Worm (Caenorhabditis elegans) whole organism, young adult: ENCODE measurements around the gene mks-2.

Experiments used
- B0019.2 ChIP-seq: fragments of 200-800 bp; sonication (Bioruptor generic); conservative IDR thresholded peaks from 2 replicates; pipeline ENCODE4 v1.3.6; 2022; ENCODE audit warnings: missing genetic modification reagents, missing genetic modification characterization, missing compliant biosample characterization
- B0336.3 ChIP-seq: fragments of 200-800 bp; sonication (Bioruptor generic); IDR thresholded peaks from 2 replicates; pipeline ENCODE4 v1.3.6; 2022; ENCODE audit warnings: missing genetic modification characterization, missing compliant biosample characterization
- C06A6.2 ChIP-seq: fragments of 200-800 bp; sonication (Bioruptor generic); conservative IDR thresholded peaks from 2 replicates; pipeline ENCODE4 v1.3.6; 2022; ENCODE audit warnings: missing genetic modification characterization, missing compliant biosample characterization
- C17E4.6 ChIP-seq: fragments of 200-800 bp; sonication (Bioruptor generic); IDR thresholded peaks from 2 replicates; pipeline ENCODE4 v1.3.6; 2022; ENCODE audit warnings: missing genetic modification reagents, missing genetic modification characterization, missing compliant biosample characterization
- D2030.7 ChIP-seq: fragments of 200-800 bp; sonication (Bioruptor generic); IDR thresholded peaks from 2 replicates; pipeline ENCODE4 v1.3.6; 2022; ENCODE audit warnings: missing genetic modification reagents, missing genetic modification characterization, missing compliant biosample characterization
- F49E8.2 ChIP-seq: sonication (generic microtip); optimal IDR thresholded peaks from 3 replicates; lab custom pipeline; 2017; ENCODE audit warnings: missing genetic modification characterization, mild to moderate bottlenecking, missing compliant biosample characterization, antibody characterized with exemption, moderate library complexity; ENCODE audit not compliant: insufficient read depth
- T26A5.8 ChIP-seq: sonication (generic microtip); optimal IDR thresholded peaks from 2 replicates; lab custom pipeline; 2016; ENCODE audit warnings: missing genetic modification characterization, missing compliant biosample characterization
- Y56A3A.18 ChIP-seq: fragments of 200-800 bp; sonication (Bioruptor generic); IDR thresholded peaks from 2 replicates; pipeline ENCODE4 v1.3.6; 2022; ENCODE audit warnings: missing genetic modification reagents, missing genetic modification characterization, missing compliant biosample characterization
- Y79H2A.3 ChIP-seq: fragments of 200-800 bp; sonication (Bioruptor generic); conservative IDR thresholded peaks from 2 replicates; pipeline ENCODE4 v1.3.6; 2022; ENCODE audit warnings: missing genetic modification reagents, missing genetic modification characterization, missing compliant biosample characterization
- ZK185.1 ChIP-seq: sonication (generic microtip); optimal IDR thresholded peaks from 2 replicates; lab custom pipeline; 2016; ENCODE audit warnings: mild to moderate bottlenecking, missing genetic modification characterization, missing compliant biosample characterization; ENCODE audit not compliant: poor library complexity, severe bottlenecking
- ama-1 ChIP-seq, 3 experiments: fragments of 150-350 bp in 1 of 3; sonication (generic microtip) in 2 of 3; optimal IDR thresholded peaks; 2 replicates each; lab custom pipeline; 2014 to 2018; ENCODE audit warnings: missing biosample characterization in 2 of 3, missing genetic modification characterization in 2 of 3, missing genetic modification reagents in 2 of 3
- aptf-2 ChIP-seq: fragments of 200-800 bp; sonication (Bioruptor generic); conservative IDR thresholded peaks from 2 replicates; pipeline ENCODE4 v1.3.6; 2022; ENCODE audit warnings: missing genetic modification reagents, missing genetic modification characterization, missing compliant biosample characterization
- aptf-3 ChIP-seq: fragments of 200-800 bp; sonication (Bioruptor generic); IDR thresholded peaks from 2 replicates; pipeline ENCODE4 v1.3.6; 2022; ENCODE audit warnings: missing genetic modification characterization, missing compliant biosample characterization
- athp-1 ChIP-seq: sonication (generic microtip); optimal IDR thresholded peaks from 2 replicates; lab custom pipeline; 2017; ENCODE audit warnings: mild to moderate bottlenecking, missing genetic modification characterization, missing compliant biosample characterization
- attf-6 ChIP-seq: fragments of 200-800 bp; sonication (Bioruptor generic); IDR thresholded peaks from 2 replicates; pipeline ENCODE4 v1.3.6; 2022; ENCODE audit warnings: missing genetic modification reagents, missing genetic modification characterization, missing compliant biosample characterization
- bed-2 ChIP-seq: fragments of 200-800 bp; sonication (Bioruptor generic); IDR thresholded peaks from 2 replicates; pipeline ENCODE4 v1.3.6; 2022; ENCODE audit warnings: missing genetic modification reagents, missing genetic modification characterization, missing compliant biosample characterization
- ceh-79 ChIP-seq: sonication (generic microtip); optimal IDR thresholded peaks from 2 replicates; lab custom pipeline; 2017; ENCODE audit warnings: mild to moderate bottlenecking, missing genetic modification characterization, missing compliant biosample characterization
- dox-1 ChIP-seq: fragments of 200-800 bp; sonication (Bioruptor generic); IDR thresholded peaks from 2 replicates; pipeline ENCODE4 v1.3.6; 2022; ENCODE audit warnings: missing genetic modification reagents, missing genetic modification characterization, missing compliant biosample characterization
- egrh-3 ChIP-seq: fragments of 200-800 bp; sonication (Bioruptor generic); IDR thresholded peaks from 2 replicates; pipeline ENCODE4 v1.3.6; 2022; ENCODE audit warnings: missing genetic modification reagents, missing genetic modification characterization, missing compliant biosample characterization
- ekl-4 ChIP-seq: fragments of 200-800 bp; sonication (Bioruptor generic); IDR thresholded peaks from 2 replicates; pipeline ENCODE4 v1.3.6; 2022; ENCODE audit warnings: missing genetic modification reagents, missing genetic modification characterization, missing compliant biosample characterization
- him-1 ChIP-seq: sonication (generic microtip); optimal IDR thresholded peaks from 2 replicates; lab custom pipeline; 2016; ENCODE audit warnings: missing genotype, missing genetic modification reagents, missing genetic modification characterization, missing compliant biosample characterization
- hmg-1.2 ChIP-seq: fragments of 200-800 bp; sonication (Bioruptor generic); IDR thresholded peaks from 2 replicates; pipeline ENCODE4 v1.3.6; 2022; ENCODE audit warnings: missing genetic modification reagents, missing genetic modification characterization, missing compliant biosample characterization
- hrde-1 ChIP-seq: sonication (generic microtip); optimal IDR thresholded peaks from 2 replicates; lab custom pipeline; 2016; ENCODE audit warnings: missing genetic modification characterization, mild to moderate bottlenecking, missing compliant biosample characterization, moderate library complexity, missing genotype, missing genetic modification reagents, borderline replicate concordance
- hsf-1 ChIP-seq: fragments of 200-800 bp; sonication (Bioruptor generic); IDR thresholded peaks from 2 replicates; pipeline ENCODE4 v1.3.6; 2022; ENCODE audit warnings: missing genetic modification reagents, missing genetic modification characterization, missing compliant biosample characterization
- let-526 ChIP-seq: fragments of 200-800 bp; sonication (Bioruptor generic); IDR thresholded peaks from 2 replicates; pipeline ENCODE4 v1.3.6; 2022; ENCODE audit warnings: missing genetic modification reagents, missing genetic modification characterization, missing compliant biosample characterization
- let-607 ChIP-seq, 2 experiments: fragments of 200-800 bp in 1 of 2; sonication (Bioruptor generic) in 1 of 2; sonication (generic microtip) in 1 of 2; optimal IDR thresholded peaks; 2 replicates each; lab custom pipeline; 2016 to 2018; ENCODE audit warnings: mild to moderate bottlenecking in 2 of 2, missing compliant biosample characterization in 2 of 2, missing genetic modification characterization in 2 of 2, moderate library complexity in 2 of 2, missing genotype in 1 of 2
- lin-54 ChIP-seq: fragments of 200-800 bp; sonication (Bioruptor generic); optimal IDR thresholded peaks from 2 replicates; lab custom pipeline; 2018; ENCODE audit warnings: mild to moderate bottlenecking, missing genetic modification characterization, missing compliant biosample characterization
- lir-1 ChIP-seq: fragments of 200-800 bp; sonication (Bioruptor generic); conservative IDR thresholded peaks from 2 replicates; pipeline ENCODE4 v1.3.6; 2022; ENCODE audit warnings: missing genetic modification reagents, missing genetic modification characterization, missing compliant biosample characterization
- madf-6 ChIP-seq: fragments of 200-800 bp; sonication (Bioruptor generic); IDR thresholded peaks from 2 replicates; pipeline ENCODE4 v1.3.6; 2022; ENCODE audit warnings: missing genetic modification reagents, missing genetic modification characterization, missing compliant biosample characterization
- nfyb-1 ChIP-seq: fragments of 200-800 bp; sonication (Bioruptor generic); IDR thresholded peaks from 2 replicates; pipeline ENCODE4 v1.3.6; 2022; ENCODE audit warnings: missing genetic modification reagents, missing genetic modification characterization, missing compliant biosample characterization
- nhr-179 ChIP-seq: sonication (generic microtip); optimal IDR thresholded peaks from 2 replicates; lab custom pipeline; 2016; ENCODE audit warnings: mild to moderate bottlenecking, missing genetic modification characterization, missing compliant biosample characterization
- nhr-80 ChIP-seq: sonication (generic microtip); optimal IDR thresholded peaks from 2 replicates; lab custom pipeline; 2016; ENCODE audit warnings: missing genetic modification characterization, missing compliant biosample characterization
- pha-4 ChIP-seq: fragments of 150-350 bp; sonication (generic microtip); optimal IDR thresholded peaks from 2 replicates; lab custom pipeline; 2014; ENCODE audit warnings: missing biosample characterization, missing genetic modification reagents, missing genetic modification characterization
- rcor-1 ChIP-seq: fragments of 200-800 bp; sonication (Bioruptor generic); IDR thresholded peaks from 2 replicates; pipeline ENCODE4 v1.3.6; 2022; ENCODE audit warnings: missing genetic modification reagents, missing genetic modification characterization, missing compliant biosample characterization
- snpc-3.4 ChIP-seq: sonication (generic microtip); optimal IDR thresholded peaks from 2 replicates; lab custom pipeline; 2017; ENCODE audit warnings: missing genetic modification characterization, mild to moderate bottlenecking, missing compliant biosample characterization, antibody characterized with exemption, moderate library complexity, missing genotype, missing genetic modification reagents
- sptf-2 ChIP-seq: fragments of 200-800 bp; sonication (Bioruptor generic); optimal IDR thresholded peaks from 2 replicates; lab custom pipeline; 2018; ENCODE audit warnings: mild to moderate bottlenecking, missing genetic modification characterization, missing compliant biosample characterization
- tbp1 ChIP-seq: fragments of 200-800 bp; sonication (Bioruptor generic); optimal IDR thresholded peaks from 2 replicates; lab custom pipeline; 2018; ENCODE audit warnings: mild to moderate bottlenecking, missing genetic modification characterization, missing compliant biosample characterization
- xnd-1 ChIP-seq: sonication (generic microtip); optimal IDR thresholded peaks from 2 replicates; lab custom pipeline; 2016; ENCODE audit warnings: missing genotype, missing genetic modification reagents, missing genetic modification characterization, missing compliant biosample characterization
- ztf-18 ChIP-seq: sonication (generic microtip); optimal IDR thresholded peaks from 2 replicates; lab custom pipeline; 2016; ENCODE audit warnings: missing genotype, mild to moderate bottlenecking, missing genetic modification characterization, missing compliant biosample characterization
- ztf-22 ChIP-seq: fragments of 200-800 bp; sonication (Bioruptor generic); optimal IDR thresholded peaks from 2 replicates; lab custom pipeline; 2018; ENCODE audit warnings: mild to moderate bottlenecking, missing genetic modification characterization, moderate library complexity, missing compliant biosample characterization

mks-2 gene

DNA sequence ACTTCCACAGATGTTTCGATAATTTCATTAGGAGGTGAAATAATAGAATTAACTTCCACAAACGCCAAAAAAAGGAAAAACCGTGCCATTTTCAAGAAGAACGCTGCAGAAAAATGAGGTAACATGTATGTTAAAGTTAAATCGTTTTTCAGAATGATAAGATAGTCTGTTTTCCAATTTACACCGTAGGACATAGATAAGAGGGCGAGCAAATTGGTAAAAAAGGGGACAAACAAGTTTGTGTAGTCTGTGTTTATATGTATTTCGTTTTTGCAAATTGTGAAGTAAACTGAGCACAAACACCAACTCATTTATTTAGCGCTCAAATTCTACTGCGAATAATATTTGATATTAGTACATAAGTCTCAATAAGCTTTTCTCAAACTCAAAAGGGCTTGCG is 40.6 kb upstream of the mks-2 start, which contains the start of gene F13H8.11:
TSS of gene F13H8.11 (minus strand) at position 155 of the 400 bp plus-strand sequence.
- TF ChIP-seq B0019.2 (GFP tag; lab: Robert Waterston, UW), result no peak
- peak; percentile 58 for TF ChIP-seq nhr-80 (tag; lab: Kevin White, UChicago)

DNA sequence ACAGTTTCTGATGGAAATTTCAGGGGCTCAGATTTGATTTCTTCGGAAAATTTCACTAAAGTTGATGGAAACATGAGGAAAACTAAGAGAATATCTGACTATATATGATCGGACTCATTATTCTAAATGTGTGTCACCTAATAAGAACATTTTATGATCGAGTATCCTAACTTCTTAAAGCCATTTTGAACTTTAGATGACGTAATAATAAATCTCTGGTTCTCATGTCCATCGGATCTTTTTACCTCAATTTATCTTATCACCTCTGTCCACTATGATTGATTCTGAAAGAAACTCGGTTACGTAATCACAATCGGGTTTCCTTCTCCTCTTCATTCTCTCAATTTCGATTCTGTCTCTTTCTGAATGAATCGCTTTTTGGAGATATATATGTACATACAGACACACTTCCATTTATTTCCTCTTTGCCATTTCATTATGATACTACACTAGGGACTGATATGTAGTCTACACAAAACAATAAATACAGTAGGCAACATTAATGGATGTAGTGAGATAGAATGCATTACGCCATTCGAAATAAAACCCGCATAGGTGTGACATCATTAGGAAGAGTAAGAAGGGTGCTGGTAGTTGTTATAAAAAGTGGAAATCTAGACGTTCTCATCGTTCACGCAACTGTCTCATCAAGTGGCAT is 38.1 kb upstream of the mks-2 start:
- TF ChIP-seq C17E4.6 (GFP tag; lab: Robert Waterston, UW) (no peak), ekl-4 (no peak), lir-1 (no peak), B0019.2 (GFP tag; lab: Robert Waterston, UW) (no peak)

DNA sequence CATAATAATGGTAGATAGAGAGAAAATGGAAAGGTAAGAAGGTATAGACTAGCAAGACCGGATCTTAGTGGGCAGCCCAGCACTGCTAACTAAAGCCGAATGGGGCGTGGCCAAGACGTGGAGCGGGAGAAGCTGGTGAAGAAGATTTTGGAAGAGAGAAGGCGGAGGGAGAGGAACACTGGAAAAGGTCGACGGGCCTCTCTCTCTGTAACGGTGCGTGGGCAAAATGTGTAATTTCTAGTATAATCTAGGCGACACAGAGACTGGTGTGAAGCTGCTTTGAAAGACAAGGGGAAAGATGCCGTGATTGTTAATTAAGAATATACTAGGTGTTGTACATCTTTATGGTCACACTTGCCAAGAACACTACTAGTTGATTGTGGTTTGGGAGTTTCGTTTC is 36.8 kb upstream of the mks-2 start, which contains the start of gene F13H8.5:
TSS of gene F13H8.5 (minus strand) at position 101 of the 400 bp plus-strand sequence.
- no peak for TF ChIP-seq attf-6 (GFP tag; lab: Robert Waterston, UW)
- no peak for TF ChIP-seq dox-1 (GFP tag; lab: Robert Waterston, UW)
- no peak for TF ChIP-seq sptf-2 (GFP tag; lab: Kevin White, UChicago)
- no peak for TF ChIP-seq pha-4 (tag; lab: Kevin White, UChicago)
- no peak for TF ChIP-seq ama-1 (optimal IDR thresholded peaks at IDR 0.05; lab: Kevin White, UChicago)
- TF ChIP-seq ama-1 (GFP tag; optimal IDR thresholded peaks at IDR 0.05; lab: Kevin White, UChicago), result no peak
- TF ChIP-seq ztf-18 (tag; lab: Kevin White, UChicago), result no peak
- TF ChIP-seq nhr-179, result no peak
- TF ChIP-seq egrh-3 (GFP tag; lab: Robert Waterston, UW), result no peak
- TF ChIP-seq Y56A3A.18 (GFP tag; lab: Robert Waterston, UW), result no peak
- no peak for TF ChIP-seq let-526 (GFP tag; lab: Robert Waterston, UW)
- TF ChIP-seq T26A5.8 (tag; lab: Kevin White, UChicago), result no peak

DNA sequence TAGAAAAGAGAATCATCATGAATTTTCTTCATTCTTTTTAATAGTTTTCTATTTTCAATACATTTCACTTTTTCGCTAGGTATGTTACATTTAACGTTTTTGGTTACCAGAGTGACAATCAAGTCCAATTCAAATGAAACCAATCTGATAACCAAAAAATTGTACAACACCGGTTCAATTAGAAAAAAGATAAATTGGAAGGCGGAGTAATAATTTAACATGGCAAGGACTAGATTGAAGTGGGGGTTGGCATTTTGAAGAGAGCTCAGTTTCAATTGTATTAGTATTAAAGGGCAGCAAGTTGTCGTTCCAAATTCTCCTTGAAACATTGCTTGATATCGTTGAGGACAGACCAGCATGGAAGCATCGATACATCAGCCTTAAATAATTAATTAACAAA is 33.5 kb upstream of the mks-2 start:
- TF ChIP-seq hmg-1.2 (GFP tag; lab: Robert Waterston, UW), result 0 out of 2 replicates have a peak, but pooled peaks have one; percentile 22
- peak; percentile 87 for TF ChIP-seq hrde-1 (tag; lab: Kevin White, UChicago)
- no peak for TF ChIP-seq tbp1 (GFP tag; lab: Kevin White, UChicago)
- TF ChIP-seq D2030.7, result peak; percentile 17; the same call in 1 of the 2 replicates
- peak; percentile 39 for TF ChIP-seq xnd-1
- peak; percentile 67 for TF ChIP-seq madf-6 (GFP tag; lab: Robert Waterston, UW)
- TF ChIP-seq lir-1, result no peak
- TF ChIP-seq lin-54, result peak; percentile 44
- peak; percentile 33 for TF ChIP-seq snpc-3.4 (tag; lab: Kevin White, UChicago)
- TF ChIP-seq rcor-1 (GFP tag; lab: Robert Waterston, UW), result peak; percentile 33; the same call in 1 of the 2 replicates
- TF ChIP-seq aptf-2, result no peak
- peak; percentile 55; the same call in 1 of the 2 replicates for TF ChIP-seq B0336.3 (GFP tag; lab: Robert Waterston, UW)
- TF ChIP-seq Y56A3A.18 (GFP tag; lab: Robert Waterston, UW), result peak; percentile 63; the same call in 1 of the 2 replicates
- TF ChIP-seq Y79H2A.3 (GFP tag; lab: Robert Waterston, UW), result peak; percentile 60; the same call in 1 of the 2 replicates
- TF ChIP-seq ceh-79 (tag; lab: Kevin White, UChicago), result peak; percentile 44
- no peak for TF ChIP-seq ztf-22 (GFP tag; lab: Kevin White, UChicago)
- 0 out of 2 replicates have a peak, but pooled peaks have one; percentile 24 for TF ChIP-seq nfyb-1 (GFP tag; lab: Robert Waterston, UW)
- peak; percentile 73 for TF ChIP-seq ekl-4
- TF ChIP-seq aptf-3 (GFP tag; lab: Robert Waterston, UW), result 0 out of 2 replicates have a peak, but pooled peaks have one; percentile 18
- TF ChIP-seq hsf-1 (GFP tag; lab: Robert Waterston, UW), result 0 out of 2 replicates have a peak, but pooled peaks have one; percentile 38
- no peak for TF ChIP-seq let-607 (tag; optimal IDR thresholded peaks at IDR 0.05; lab: Kevin White, UChicago)
- no peak for TF ChIP-seq egrh-3 (GFP tag; lab: Robert Waterston, UW)
- TF ChIP-seq attf-6 (GFP tag; lab: Robert Waterston, UW), result peak; percentile 68; the same call in 1 of the 2 replicates
- TF ChIP-seq him-1 (tag; lab: Kevin White, UChicago), result peak; percentile 18
- TF ChIP-seq C06A6.2 (GFP tag; lab: Robert Waterston, UW), result no peak
- no peak for TF ChIP-seq ZK185.1 (tag; lab: Kevin White, UChicago)
- TF ChIP-seq bed-2 (GFP tag; lab: Robert Waterston, UW), result no peak
- peak; percentile 31 for TF ChIP-seq F49E8.2 (tag; lab: Kevin White, UChicago)
- TF ChIP-seq athp-1 (tag; lab: Kevin White, UChicago), result peak; percentile 33
